Fruit fly (Drosophila melanogaster) whole organism, wandering third instar larva: ENCODE results near the gene mib1.

Experiments used
- Abd-B ChIP-seq: fragments of >200 bp; optimal IDR thresholded peaks from 2 replicates; lab custom pipeline; 2017; ENCODE audit warnings: missing biosample characterization, missing genetic modification characterization
- Hnf4 ChIP-seq: fragments of 200-800 bp; sonication (Bioruptor generic); optimal IDR thresholded peaks from 2 replicates; lab custom pipeline; 2016; ENCODE audit warnings: missing biosample characterization, mild to moderate bottlenecking, missing genetic modification characterization
- Hr78 ChIP-seq: fragments of >200 bp; optimal IDR thresholded peaks from 2 replicates; lab custom pipeline; 2017; ENCODE audit warnings: missing biosample characterization, missing genetic modification characterization
- br ChIP-seq: fragments of 200-800 bp; sonication (Bioruptor generic); optimal IDR thresholded peaks from 2 replicates; lab custom pipeline; 2016; ENCODE audit warnings: missing biosample characterization, missing genetic modification characterization
- pan ChIP-seq: fragments of >200 bp; optimal IDR thresholded peaks from 2 replicates; lab custom pipeline; 2017
- sage ChIP-seq: fragments of 200-800 bp; sonication (Bioruptor generic); optimal IDR thresholded peaks from 2 replicates; lab custom pipeline; 2016; ENCODE audit warnings: missing biosample characterization, mild to moderate bottlenecking, missing genetic modification characterization
- sv ChIP-seq: fragments of 200-800 bp; sonication (Bioruptor generic); optimal IDR thresholded peaks from 3 replicates; lab custom pipeline; 2016; ENCODE audit warnings: missing biosample characterization, missing genetic modification characterization
- tai ChIP-seq: sonication (Bioruptor generic); optimal IDR thresholded peaks from 2 replicates; lab custom pipeline; 2016; ENCODE audit warnings: missing biosample characterization, missing genetic modification characterization
- woc ChIP-seq: sonication (Bioruptor generic); optimal IDR thresholded peaks from 2 replicates; lab custom pipeline; 2016; ENCODE audit warnings: missing biosample characterization, mild to moderate bottlenecking, missing genetic modification characterization

DNA sequence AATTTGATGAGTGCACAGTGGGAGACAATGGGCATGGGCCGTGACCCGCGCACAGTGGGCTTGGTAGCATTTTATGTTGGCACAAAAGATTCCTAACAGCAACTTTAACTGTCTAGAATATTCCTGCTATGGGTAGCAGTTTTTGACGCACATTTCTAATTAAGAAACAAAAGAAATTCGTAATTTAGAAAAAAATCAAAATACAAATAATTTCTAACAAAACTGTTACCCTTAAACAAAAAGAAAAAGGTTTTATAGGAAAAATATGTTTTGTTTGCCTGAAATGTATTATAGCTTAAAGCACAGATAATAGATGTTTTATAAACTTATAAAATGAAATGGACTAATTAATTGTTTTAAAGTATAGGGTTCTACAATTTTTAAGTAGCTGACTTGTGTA, 5.3 kb upstream of the mib1 start:
- TF ChIP-seq pan (lab: Kevin White, UChicago) (no peak), Hnf4 (no peak), br (GFP tag; lab: Kevin White, UChicago) (no peak), Hr78 (GFP tag; lab: Kevin White, UChicago) (no peak), Abd-B (GFP tag; lab: Kevin White, UChicago) (no peak), sv (no peak), woc (GFP tag; lab: Kevin White, UChicago) (no peak), sage (GFP tag; lab: Kevin White, UChicago) (no peak), tai (no peak)
